Fruit fly (Drosophila melanogaster): ENCODE data around the gene CG14315.

Gene CG14315

dm6 chr3R:18198518-18199118 is 40.1 kb downstream of the CG14315 start (continued):
- no peak for TF ChIP-seq prd (optimal IDR thresholded peaks at IDR 0.05)
- no peak for TF ChIP-seq prd (GFP tag; IDR thresholded peaks at IDR 0.05)
- TF ChIP-seq Fer1 (GFP tag; optimal IDR thresholded peaks at IDR 0.05): peak; percentile 83
- peak; percentile 90 for TF ChIP-seq sens (GFP tag)
- peak; percentile 28 for TF ChIP-seq NfI (GFP tag; optimal IDR thresholded peaks at IDR 0.05)
- TF ChIP-seq gt (GFP tag; IDR thresholded peaks at IDR 0.05): no peak
- TF ChIP-seq ems (GFP tag; optimal IDR thresholded peaks at IDR 0.05): peak; percentile 53
- peak; percentile 35 for TF ChIP-seq CG7556 (GFP tag; optimal IDR thresholded peaks at IDR 0.05)
- TF ChIP-seq Optix (GFP tag; IDR thresholded peaks at IDR 0.05): no peak
- no peak for TF ChIP-seq CG17186 (GFP tag; optimal IDR thresholded peaks at IDR 0.05)
- no peak for TF ChIP-seq usp (GFP tag; optimal IDR thresholded peaks at IDR 0.05)
- no peak for TF ChIP-seq CG4404 (GFP tag; IDR thresholded peaks at IDR 0.05)
- TF ChIP-seq NC2β (GFP tag; optimal IDR thresholded peaks at IDR 0.05): peak; percentile 20
- no peak for TF ChIP-seq CG10959 (GFP tag; IDR thresholded peaks at IDR 0.05)
- no peak for TF ChIP-seq ssp (GFP tag; IDR thresholded peaks at IDR 0.05)
- no peak for TF ChIP-seq chn (GFP tag; optimal IDR thresholded peaks at IDR 0.05)
- no peak for TF ChIP-seq Hr3 (GFP tag; optimal IDR thresholded peaks at IDR 0.05)
- peak; percentile 57 for TF ChIP-seq CG15696 (tag; optimal IDR thresholded peaks at IDR 0.05)
- no peak for TF ChIP-seq slou (GFP tag; optimal IDR thresholded peaks at IDR 0.05)
- TF ChIP-seq salm (tag; optimal IDR thresholded peaks at IDR 0.05): peak; percentile 45
- no peak for TF ChIP-seq en (GFP tag; optimal IDR thresholded peaks at IDR 0.05)
- TF ChIP-seq CG10147 (GFP tag; optimal IDR thresholded peaks at IDR 0.05): no peak
- no peak for TF ChIP-seq CG6272 (GFP tag; IDR thresholded peaks at IDR 0.05)
- TF ChIP-seq lab (GFP tag; optimal IDR thresholded peaks at IDR 0.05): peak; percentile 45
- TF ChIP-seq lov (optimal IDR thresholded peaks at IDR 0.05): no peak
- TF ChIP-seq lov (GFP tag; IDR thresholded peaks at IDR 0.05): no peak
- peak; percentile 74 for TF ChIP-seq CG12071 (GFP tag; optimal IDR thresholded peaks at IDR 0.05)
- no peak for TF ChIP-seq CG16779 (GFP tag; IDR thresholded peaks at IDR 0.05)
- no peak for TF ChIP-seq sim (GFP tag; IDR thresholded peaks at IDR 0.05)
- TF ChIP-seq Ravus (GFP tag; IDR thresholded peaks at IDR 0.05): no peak
- TF ChIP-seq Opbp (GFP tag; IDR thresholded peaks at IDR 0.05; ENCODE audit: partially characterized antibody): no peak
- TF ChIP-seq CG14860 (GFP tag; IDR thresholded peaks at IDR 0.05; ENCODE audit: partially characterized antibody): no peak
- no peak for TF ChIP-seq TFAM (GFP tag; optimal IDR thresholded peaks at IDR 0.05)
- TF ChIP-seq CG7963 (GFP tag; IDR thresholded peaks at IDR 0.05; ENCODE audit: partially characterized antibody): no peak
- no peak for TF ChIP-seq Lhr (GFP tag; optimal IDR thresholded peaks at IDR 0.05)
- no peak for TF ChIP-seq CG34224 (GFP tag; IDR thresholded peaks at IDR 0.05; ENCODE audit: partially characterized antibody)
- no peak for TF ChIP-seq CG7786 (GFP tag; optimal IDR thresholded peaks at IDR 0.05)
- TF ChIP-seq fru (optimal IDR thresholded peaks at IDR 0.05): no peak
- peak; percentile 27 for TF ChIP-seq eyg (GFP tag; optimal IDR thresholded peaks at IDR 0.05)
- TF ChIP-seq CG3995 (GFP tag; optimal IDR thresholded peaks at IDR 0.05): no peak
- TF ChIP-seq Side (GFP tag; optimal IDR thresholded peaks at IDR 0.05): peak; percentile 22
- peak; percentile 99 to 100 for TF ChIP-seq Trl (optimal IDR thresholded peaks at IDR 0.05)
- peak; percentile 85 for TF ChIP-seq Trl (GFP tag; optimal IDR thresholded peaks at IDR 0.05)
- TF ChIP-seq CG7928 (GFP tag; optimal IDR thresholded peaks at IDR 0.05): no peak
- peak; percentile 64 for TF ChIP-seq CG12299 (tag; optimal IDR thresholded peaks at IDR 0.05)
- TF ChIP-seq shn (GFP tag; optimal IDR thresholded peaks at IDR 0.05): no peak
- TF ChIP-seq Gsc (GFP tag; IDR thresholded peaks at IDR 0.05): no peak
- peak; percentile 34 for TF ChIP-seq CG16863 (GFP tag; optimal IDR thresholded peaks at IDR 0.05)
- TF ChIP-seq CG10366 (GFP tag; IDR thresholded peaks at IDR 0.05): no peak
- peak; percentile 23 for TF ChIP-seq Mad (GFP tag; optimal IDR thresholded peaks at IDR 0.05)
- TF ChIP-seq run (tag; optimal IDR thresholded peaks at IDR 0.05): peak; percentile 5
- TF ChIP-seq ato (GFP tag; IDR thresholded peaks at IDR 0.05; ENCODE audit: partially characterized antibody): no peak
- TF ChIP-seq org-1 (GFP tag; optimal IDR thresholded peaks at IDR 0.05): peak; percentile 67

Measured in whole organism, embryonic.